Fruit fly (Drosophila melanogaster) whole organism: Measurements from ENCODE around the gene RNF220.

ENCODE experiments used
- CG8478 ChIP-seq: fragments of >200 bp; optimal IDR thresholded peaks from 2 replicates; lab custom pipeline; 2018; ENCODE audit warnings: inconsistent platforms
- Dll ChIP-seq: fragments of >200 bp; optimal IDR thresholded peaks from 2 replicates; lab custom pipeline; 2017
- EcR ChIP-seq, 2 experiments: fragments of >200 bp; optimal IDR thresholded peaks; 2 replicates each; lab custom pipeline; 2017; ENCODE audit warnings: missing biosample characterization in 2 of 2, missing genetic modification characterization in 2 of 2, missing genetic modification reagents in 2 of 2
- pan ChIP-seq: fragments of >200 bp; optimal IDR thresholded peaks from 2 replicates; lab custom pipeline; 2017
- psq ChIP-seq: fragments of >200 bp; optimal IDR thresholded peaks from 2 replicates; lab custom pipeline; 2017
- usp ChIP-seq: fragments of >200 bp; optimal IDR thresholded peaks from 2 replicates; lab custom pipeline; 2017; ENCODE audit warnings: missing biosample characterization, missing genetic modification characterization, mixed read lengths

The RNF220 gene

DNA sequence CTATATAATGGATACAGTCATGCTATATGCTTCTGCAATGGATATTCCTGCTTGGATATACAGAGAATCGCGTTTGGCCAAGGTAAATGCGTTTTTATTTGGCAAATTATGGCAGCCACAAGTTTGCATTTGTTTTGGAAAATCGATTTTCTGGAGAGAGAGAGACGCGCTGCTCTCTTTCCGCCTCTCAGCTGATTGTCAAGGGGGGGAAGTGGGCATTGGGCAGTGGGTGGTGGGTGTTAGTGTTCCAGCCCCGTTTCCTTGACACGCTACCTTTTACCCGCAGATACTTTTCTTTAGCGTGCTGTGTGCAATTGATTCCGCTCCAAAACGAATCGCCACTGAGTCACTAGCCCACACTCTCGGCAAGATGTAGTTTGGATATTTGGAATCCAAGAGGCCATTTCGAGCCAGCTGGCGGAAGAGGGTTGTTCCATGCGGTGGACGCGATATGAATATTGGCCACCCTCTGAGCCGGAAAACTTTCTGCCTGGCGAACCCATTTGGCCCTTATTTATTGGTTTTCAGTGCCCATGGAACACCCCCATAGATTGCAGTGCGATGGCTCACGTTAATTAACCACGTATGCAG lies 29.1 kb upstream of the RNF220 start:
- TF ChIP-seq EcR (GFP tag; optimal IDR thresholded peaks at IDR 0.05; lab: Kevin White, UChicago), result no peak
- TF ChIP-seq usp (GFP tag; lab: Kevin White, UChicago), result no peak
- TF ChIP-seq psq (lab: Kevin White, UChicago), result no peak
- TF ChIP-seq Dll (lab: Kevin White, UChicago), result peak; percentile 27
- no peak for TF ChIP-seq CG8478
- no peak for TF ChIP-seq pan (lab: Kevin White, UChicago)

- TF ChIP-seq Dll (lab: Kevin White, UChicago), result peak; percentile 61
- TF ChIP-seq pan (lab: Kevin White, UChicago), result no peak
- no peak for TF ChIP-seq EcR (GFP tag; optimal IDR thresholded peaks at IDR 0.05; lab: Kevin White, UChicago)
- no peak for TF ChIP-seq CG8478
- TF ChIP-seq usp (GFP tag; lab: Kevin White, UChicago), result no peak
- TF ChIP-seq psq (lab: Kevin White, UChicago), result no peak
These were observed 27.9 kb upstream of the RNF220 start for dm6 chr3R:22753895-22754774.

dm6 chr3R:22753600-22753894 lies 27.3 kb upstream of the RNF220 start:
- TF ChIP-seq EcR (GFP tag; optimal IDR thresholded peaks at IDR 0.05; lab: Kevin White, UChicago), result no peak
- TF ChIP-seq Dll (lab: Kevin White, UChicago), result no peak
- no peak for TF ChIP-seq usp (GFP tag; lab: Kevin White, UChicago)
- no peak for TF ChIP-seq CG8478
- no peak for TF ChIP-seq psq (lab: Kevin White, UChicago)

DNA sequence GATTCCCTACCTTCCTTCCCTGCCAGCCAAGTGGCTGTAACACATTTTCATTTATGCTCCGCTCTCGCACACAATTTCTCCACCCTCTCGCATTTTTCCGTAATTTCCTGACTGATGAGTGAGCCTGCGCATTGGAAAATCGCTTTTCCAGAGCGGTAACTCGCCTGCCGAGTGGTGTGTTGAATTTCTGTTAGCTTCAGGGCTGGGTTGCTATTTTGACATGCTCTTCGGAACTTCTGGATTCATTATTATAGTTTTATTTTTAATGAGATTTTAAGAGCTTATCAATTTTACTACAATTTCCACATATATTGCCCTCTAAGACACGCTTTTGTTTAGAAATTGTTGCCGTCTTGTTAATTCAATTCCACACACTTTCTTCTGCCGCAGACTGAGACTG lies 26.7 kb upstream of the RNF220 start:
- TF ChIP-seq EcR (GFP tag; optimal IDR thresholded peaks at IDR 0.05; lab: Kevin White, UChicago) (no peak), CG8478 (no peak), Dll (lab: Kevin White, UChicago) (no peak), psq (lab: Kevin White, UChicago) (no peak), usp (GFP tag; lab: Kevin White, UChicago) (no peak), pan (lab: Kevin White, UChicago) (no peak)

dm6 chr3R:22751698-22752097 lies 25.5 kb upstream of the RNF220 start:
- no peak for TF ChIP-seq EcR (GFP tag; optimal IDR thresholded peaks at IDR 0.05; lab: Kevin White, UChicago)
- TF ChIP-seq Dll (lab: Kevin White, UChicago), result no peak
- no peak for TF ChIP-seq pan (lab: Kevin White, UChicago)
- no peak for TF ChIP-seq psq (lab: Kevin White, UChicago)
- no peak for TF ChIP-seq CG8478
- no peak for TF ChIP-seq usp (GFP tag; lab: Kevin White, UChicago)

dm6 chr3R:22751111-22751510 lies 24.9 kb upstream of the RNF220 start:
- no peak for TF ChIP-seq psq (lab: Kevin White, UChicago)
- no peak for TF ChIP-seq EcR (GFP tag; optimal IDR thresholded peaks at IDR 0.05; lab: Kevin White, UChicago)
- no peak for TF ChIP-seq pan (lab: Kevin White, UChicago)
- no peak for TF ChIP-seq CG8478
- TF ChIP-seq usp (GFP tag; lab: Kevin White, UChicago), result no peak
- no peak for TF ChIP-seq Dll (lab: Kevin White, UChicago)

- TF ChIP-seq Dll (lab: Kevin White, UChicago) (no peak), psq (lab: Kevin White, UChicago) (no peak), pan (lab: Kevin White, UChicago) (no peak), usp (GFP tag; lab: Kevin White, UChicago) (no peak), CG8478 (no peak), EcR (GFP tag; optimal IDR thresholded peaks at IDR 0.05; lab: Kevin White, UChicago) (no peak)
These were observed 24.3 kb upstream of the RNF220 start, which contains the start of the genes rumi, CG7029 and Usp12-46 for dm6 chr3R:22750534-22750947. TSS of gene rumi (minus strand) at chr3R:22750597. TSS of gene CG7029 (plus strand) at chr3R:22750901. TSS of gene Usp12-46 (plus strand) at chr3R:22750901.

DNA sequence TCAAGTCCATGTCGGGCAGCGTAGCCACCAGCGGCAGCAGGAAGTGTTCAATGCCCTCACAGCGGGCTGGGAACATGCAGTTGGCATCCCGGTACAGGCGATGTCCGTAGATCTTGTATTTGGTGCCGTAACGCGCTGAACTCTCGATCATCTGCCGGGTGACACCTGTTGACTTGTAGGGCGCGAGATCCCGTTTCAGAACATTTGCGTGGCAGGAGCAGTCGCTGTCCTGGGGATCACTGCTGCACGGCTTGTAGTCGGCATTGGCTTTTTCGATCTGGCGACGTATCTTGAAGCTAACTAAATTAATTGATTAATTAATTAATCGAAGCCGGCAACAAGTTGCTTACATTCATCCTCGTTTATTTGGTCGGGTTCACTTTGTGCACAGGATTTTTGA lies 23.8 kb upstream of the RNF220 start:
- TF ChIP-seq psq (lab: Kevin White, UChicago), result no peak
- TF ChIP-seq usp (GFP tag; lab: Kevin White, UChicago), result no peak
- no peak for TF ChIP-seq CG8478

DNA sequence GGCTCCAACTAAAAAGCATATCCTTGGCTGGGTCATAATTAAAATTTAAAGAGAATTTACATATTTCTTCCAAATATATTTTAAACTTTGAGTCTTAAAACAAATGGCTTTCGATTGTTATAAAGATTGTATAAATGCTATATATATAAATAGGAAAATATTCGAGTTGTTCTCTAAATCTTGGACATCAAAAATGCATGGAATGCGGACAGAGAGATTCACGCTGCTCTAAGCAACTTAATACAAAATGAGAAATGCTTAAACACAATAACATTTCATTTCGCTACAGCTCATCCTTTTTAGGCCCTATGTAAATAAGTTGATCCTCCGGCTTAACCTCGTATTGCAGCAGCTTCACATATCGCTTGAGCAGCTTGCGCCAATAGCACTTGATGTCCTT lies 22.7 kb upstream of the RNF220 start, which contains the start of gene CG31139:
TSS of gene CG31139 (minus strand) at position 101 of the 400 bp plus-strand sequence.
- TF ChIP-seq CG8478, result no peak
- no peak for TF ChIP-seq Dll (lab: Kevin White, UChicago)

dm6 chr3R:22747423-22748090 lies 21.3 kb upstream of the RNF220 start, which contains the start of gene CG17141:
TSS of gene CG17141 (minus strand) at chr3R:22747599.
- TF ChIP-seq Dll (lab: Kevin White, UChicago), result no peak
- no peak for TF ChIP-seq CG8478
- TF ChIP-seq EcR (GFP tag; optimal IDR thresholded peaks at IDR 0.05; lab: Kevin White, UChicago), result no peak
- TF ChIP-seq psq (lab: Kevin White, UChicago), result no peak
- no peak for TF ChIP-seq usp (GFP tag; lab: Kevin White, UChicago)
- no peak for TF ChIP-seq pan (lab: Kevin White, UChicago)

- TF ChIP-seq usp (GFP tag; lab: Kevin White, UChicago), result no peak
- TF ChIP-seq CG8478, result no peak
- TF ChIP-seq pan (lab: Kevin White, UChicago), result no peak
- no peak for TF ChIP-seq EcR (GFP tag; optimal IDR thresholded peaks at IDR 0.05; lab: Kevin White, UChicago)
- no peak for TF ChIP-seq Dll (lab: Kevin White, UChicago)
- TF ChIP-seq psq (lab: Kevin White, UChicago), result no peak
These were observed 19.2 kb upstream of the RNF220 start, which contains the start of the genes vret and HP1c for dm6 chr3R:22745432-22745831. TSS of gene vret (minus strand) at chr3R:22745581. TSS of gene HP1c (plus strand) at chr3R:22745620.
